Worm (Caenorhabditis elegans) whole organism, dauer: Measurements from ENCODE around the gene Y47D3A.14.

ENCODE experiments used
- unc-62 ChIP-seq: sonication (generic microtip); optimal IDR thresholded peaks from 2 replicates; lab custom pipeline; 2017; ENCODE audit warnings: missing biosample characterization, missing genetic modification reagents, missing genetic modification characterization

The Y47D3A.14 gene

ce11 chrIII:11202992-11203391 is 33.7 kb downstream of the Y47D3A.14 start:
- TF ChIP-seq unc-62 (GFP tag; lab: Kevin White, UChicago) = no peak

ce11 chrIII:11200879-11201518 is 35.7 kb downstream of the Y47D3A.14 start:
- TF ChIP-seq unc-62 (GFP tag; lab: Kevin White, UChicago) = no peak

ce11 chrIII:11197327-11197726 is 39.3 kb downstream of the Y47D3A.14 start:
- no peak for TF ChIP-seq unc-62 (GFP tag; lab: Kevin White, UChicago)

ce11 chrIII:11195553-11195952 is 41.1 kb downstream of the Y47D3A.14 start:
- no peak for TF ChIP-seq unc-62 (GFP tag; lab: Kevin White, UChicago)

ce11 chrIII:11195140-11195539 is 41.5 kb downstream of the Y47D3A.14 start, which contains the start of gene tra-1:
Gene tra-1, minus strand, starts transcription at chrIII:11195201.
- no peak for TF ChIP-seq unc-62 (GFP tag; lab: Kevin White, UChicago)

ce11 chrIII:11194123-11194522 is 42.5 kb downstream of the Y47D3A.14 start:
- no peak for TF ChIP-seq unc-62 (GFP tag; lab: Kevin White, UChicago)

ce11 chrIII:11193251-11193650 is 43.4 kb downstream of the Y47D3A.14 start:
- TF ChIP-seq unc-62 (GFP tag; lab: Kevin White, UChicago) = no peak

- TF ChIP-seq unc-62 (GFP tag; lab: Kevin White, UChicago) = no peak
Observed at ce11 chrIII:11188132-11188531, 48.5 kb downstream of the Y47D3A.14 start.
